Worm (Caenorhabditis elegans) whole organism, L1 larva: ENCODE results near the gene hsp-12.3.

Source experiments
- ama-1 ChIP-seq: fragments of 150-350 bp; optimal IDR thresholded peaks from 2 replicates; lab custom pipeline; 2014
- blmp-1 ChIP-seq: fragments of 150-350 bp; optimal IDR thresholded peaks from 2 replicates; lab custom pipeline; 2014; ENCODE audit warnings: missing biosample characterization, missing genetic modification characterization
- hlh-17 ChIP-seq: fragments of 200-800 bp; sonication (Bioruptor generic); optimal IDR thresholded peaks from 2 replicates; lab custom pipeline; 2018; ENCODE audit warnings: missing genetic modification characterization, mild to moderate bottlenecking, missing compliant biosample characterization, moderate library complexity, borderline replicate concordance
- lin-39 ChIP-seq: fragments of 150-350 bp; optimal IDR thresholded peaks from 2 replicates; lab custom pipeline; 2014; ENCODE audit warnings: missing biosample characterization, missing genetic modification reagents, missing genetic modification characterization
- lsy-2 ChIP-seq, 2 experiments: fragments of 150-350 bp; optimal IDR thresholded peaks; 2 replicates each; lab custom pipeline; 2014; ENCODE audit warnings: missing biosample characterization in 2 of 2, missing genetic modification characterization in 2 of 2
- nhr-11 ChIP-seq: fragments of 150-350 bp; optimal IDR thresholded peaks from 2 replicates; lab custom pipeline; 2014; ENCODE audit warnings: missing biosample characterization, missing genetic modification characterization
- vab-15 ChIP-seq: sonication (generic microtip); optimal IDR thresholded peaks from 2 replicates; lab custom pipeline; 2017; ENCODE audit warnings: missing genotype, mild to moderate bottlenecking, missing genetic modification characterization, missing compliant biosample characterization

ce11 chrIV:9490320-9490719 lies 45.0 kb upstream of the hsp-12.3 start, which contains the start of gene sru-6:
- no peak for TF ChIP-seq lsy-2 (tag; optimal IDR thresholded peaks at IDR 0.05; lab: Kevin White, UChicago)
- no peak for TF ChIP-seq ama-1
- no peak for TF ChIP-seq vab-15 (tag; lab: Kevin White, UChicago)
- no peak for TF ChIP-seq nhr-11 (tag; lab: Kevin White, UChicago)
- TF ChIP-seq blmp-1 (tag; lab: Kevin White, UChicago): no peak
- TF ChIP-seq lin-39: no peak
- TF ChIP-seq hlh-17 (GFP tag; lab: Kevin White, UChicago): no peak
